Worm (Caenorhabditis elegans) whole organism, L3 larva: ENCODE measurements around the gene F36D4.6.

ENCODE experiments used
- R02D3.7 ChIP-seq: fragments of 150-350 bp; optimal IDR thresholded peaks from 2 replicates; lab custom pipeline; 2014; ENCODE audit warnings: missing biosample characterization, missing genetic modification characterization
- ZK546.5 ChIP-seq: sonication (generic microtip); optimal IDR thresholded peaks from 2 replicates; lab custom pipeline; 2017; ENCODE audit warnings: missing biosample characterization, missing genetic modification characterization
- aly-2 ChIP-seq: fragments of 150-350 bp; optimal IDR thresholded peaks from 2 replicates; lab custom pipeline; 2014; ENCODE audit warnings: missing biosample characterization, missing genetic modification characterization
- ama-1 ChIP-seq: fragments of 150-350 bp; optimal IDR thresholded peaks from 2 replicates; lab custom pipeline; 2018
- ceh-16 ChIP-seq: sonication (generic microtip); optimal IDR thresholded peaks from 2 replicates; lab custom pipeline; 2017; ENCODE audit warnings: missing biosample characterization, missing genetic modification characterization
- ceh-28 ChIP-seq: fragments of 150-350 bp; optimal IDR thresholded peaks from 2 replicates; lab custom pipeline; 2014; ENCODE audit warnings: missing biosample characterization, missing genetic modification reagents, missing genetic modification characterization
- ceh-82 ChIP-seq: fragments of 150-350 bp; optimal IDR thresholded peaks from 2 replicates; lab custom pipeline; 2014; ENCODE audit warnings: missing biosample characterization, missing genetic modification characterization
- ceh-9 ChIP-seq: sonication (generic microtip); optimal IDR thresholded peaks from 2 replicates; lab custom pipeline; 2018; ENCODE audit warnings: missing biosample characterization, missing genetic modification characterization
- daf-12 ChIP-seq: fragments of 150-350 bp; optimal IDR thresholded peaks from 2 replicates; lab custom pipeline; 2014; ENCODE audit warnings: missing biosample characterization, missing genetic modification reagents, missing genetic modification characterization
- egl-27 ChIP-seq: sonication (generic microtip); optimal IDR thresholded peaks from 4 replicates; lab custom pipeline; 2017; ENCODE audit warnings: missing biosample characterization, missing genetic modification reagents, missing genetic modification characterization
- egl-5 ChIP-seq: fragments of 150-350 bp; optimal IDR thresholded peaks from 2 replicates; lab custom pipeline; 2017; ENCODE audit warnings: missing biosample characterization, missing genetic modification reagents, missing genetic modification characterization, inconsistent platforms
- elt-1 ChIP-seq: fragments of 150-350 bp; optimal IDR thresholded peaks from 2 replicates; lab custom pipeline; 2014; ENCODE audit warnings: missing biosample characterization, missing genetic modification characterization
- elt-2 ChIP-seq: sonication (generic microtip); optimal IDR thresholded peaks from 2 replicates; lab custom pipeline; 2016; ENCODE audit warnings: missing genetic modification reagents, mild to moderate bottlenecking, missing genetic modification characterization, missing compliant biosample characterization
- elt-3 ChIP-seq, 3 experiments: fragments of 150-350 bp in 1 of 3; sonication (generic microtip) in 2 of 3; optimal IDR thresholded peaks; 2 replicates in 2 of 3; 4 replicates in 1 of 3; lab custom pipeline; 2014 to 2017; ENCODE audit warnings: missing biosample characterization in 3 of 3, missing genetic modification characterization in 3 of 3
- fkh-10 ChIP-seq: sonication (generic microtip); optimal IDR thresholded peaks from 2 replicates; lab custom pipeline; 2017; ENCODE audit warnings: missing biosample characterization, missing genetic modification reagents, missing genetic modification characterization
- fkh-2 ChIP-seq: fragments of 150-350 bp; optimal IDR thresholded peaks from 2 replicates; lab custom pipeline; 2014; ENCODE audit warnings: missing biosample characterization, missing genetic modification reagents, missing genetic modification characterization
- fos-1 ChIP-seq: fragments of 150-350 bp; optimal IDR thresholded peaks from 2 replicates; lab custom pipeline; 2014; ENCODE audit warnings: missing biosample characterization, missing genetic modification characterization
- jun-1 ChIP-seq: fragments of 150-350 bp; optimal IDR thresholded peaks from 2 replicates; lab custom pipeline; 2014; ENCODE audit warnings: missing biosample characterization, missing genetic modification reagents, missing genetic modification characterization
- lin-15B ChIP-seq: fragments of 150-350 bp; optimal IDR thresholded peaks from 2 replicates; lab custom pipeline; 2014; ENCODE audit warnings: missing biosample characterization, missing genetic modification characterization
- lin-39 ChIP-seq: fragments of 150-350 bp; optimal IDR thresholded peaks from 2 replicates; lab custom pipeline; 2018; ENCODE audit warnings: missing biosample characterization, missing genetic modification reagents, missing genetic modification characterization
- lsy-12 ChIP-seq: sonication (generic microtip); optimal IDR thresholded peaks from 2 replicates; lab custom pipeline; 2016; ENCODE audit warnings: mild to moderate bottlenecking, missing genetic modification characterization, missing compliant biosample characterization
- mdl-1 ChIP-seq: fragments of 150-350 bp; optimal IDR thresholded peaks from 2 replicates; lab custom pipeline; 2014; ENCODE audit warnings: missing biosample characterization, missing genetic modification characterization
- mml-1 ChIP-seq: fragments of 150-350 bp; sonication (generic microtip); optimal IDR thresholded peaks from 3 replicates; lab custom pipeline; 2014; ENCODE audit warnings: missing biosample characterization, missing genetic modification characterization
- nfya-1 ChIP-seq: sonication (generic microtip); optimal IDR thresholded peaks from 2 replicates; lab custom pipeline; 2017; ENCODE audit warnings: missing genetic modification characterization, mild to moderate bottlenecking, missing compliant biosample characterization, antibody characterized with exemption, moderate library complexity; ENCODE audit not compliant: insufficient read depth
- nhr-11 ChIP-seq: fragments of 150-350 bp; optimal IDR thresholded peaks from 2 replicates; lab custom pipeline; 2014; ENCODE audit warnings: missing biosample characterization, missing genetic modification characterization
- nhr-12 ChIP-seq: fragments of 150-350 bp; optimal IDR thresholded peaks from 2 replicates; lab custom pipeline; 2014; ENCODE audit warnings: missing biosample characterization, missing genetic modification characterization
- nhr-23 ChIP-seq: fragments of 150-350 bp; optimal IDR thresholded peaks from 2 replicates; lab custom pipeline; 2014; ENCODE audit warnings: missing biosample characterization, missing genetic modification reagents, missing genetic modification characterization
- nhr-237 ChIP-seq: fragments of 150-350 bp; optimal IDR thresholded peaks from 2 replicates; lab custom pipeline; 2014; ENCODE audit warnings: missing biosample characterization, missing genetic modification characterization
- nhr-25 ChIP-seq: sonication (generic microtip); optimal IDR thresholded peaks from 2 replicates; lab custom pipeline; 2017; ENCODE audit warnings: missing biosample characterization, missing genetic modification characterization
- nhr-43 ChIP-seq: sonication (generic microtip); optimal IDR thresholded peaks from 2 replicates; lab custom pipeline; 2016; ENCODE audit warnings: mild to moderate bottlenecking, missing genetic modification characterization, missing compliant biosample characterization; ENCODE audit not compliant: poor library complexity, severe bottlenecking
- nhr-67 ChIP-seq: fragments of 150-350 bp; optimal IDR thresholded peaks from 2 replicates; lab custom pipeline; 2014; ENCODE audit warnings: missing biosample characterization, missing genetic modification characterization
- nhr-76 ChIP-seq: fragments of 150-350 bp; sonication (generic microtip); optimal IDR thresholded peaks from 5 replicates; lab custom pipeline; 2014; ENCODE audit warnings: missing biosample characterization, missing genetic modification characterization
- nhr-77 ChIP-seq: fragments of 150-350 bp; optimal IDR thresholded peaks from 2 replicates; lab custom pipeline; 2014; ENCODE audit warnings: missing biosample characterization, missing genetic modification characterization
- pha-4 ChIP-seq: fragments of 150-350 bp; optimal IDR thresholded peaks from 2 replicates; lab custom pipeline; 2014; ENCODE audit warnings: missing biosample characterization, missing genetic modification reagents, missing genetic modification characterization
- pqm-1 ChIP-seq: fragments of 150-350 bp; optimal IDR thresholded peaks from 2 replicates; lab custom pipeline; 2017; ENCODE audit warnings: missing biosample characterization, missing genetic modification characterization, inconsistent platforms
- sea-2 ChIP-seq: fragments of 150-350 bp; sonication (generic microtip); optimal IDR thresholded peaks from 4 replicates; lab custom pipeline; 2014; ENCODE audit warnings: missing biosample characterization, missing genetic modification reagents, missing genetic modification characterization
- skn-1 ChIP-seq: fragments of 150-350 bp; optimal IDR thresholded peaks from 2 replicates; lab custom pipeline; 2014; ENCODE audit warnings: missing biosample characterization, missing genetic modification characterization
- snpc-4 ChIP-seq: fragments of 150-350 bp; optimal IDR thresholded peaks from 2 replicates; lab custom pipeline; 2014; ENCODE audit warnings: missing biosample characterization, missing genetic modification characterization
- tbx-2 ChIP-seq: sonication (generic microtip); optimal IDR thresholded peaks from 2 replicates; lab custom pipeline; 2016; ENCODE audit warnings: mild to moderate bottlenecking, missing genetic modification characterization, missing compliant biosample characterization
- unc-39 ChIP-seq: sonication (generic microtip); optimal IDR thresholded peaks from 4 replicates; lab custom pipeline; 2017; ENCODE audit warnings: missing biosample characterization, missing genetic modification characterization
- ztf-11 ChIP-seq: fragments of 150-350 bp; optimal IDR thresholded peaks from 2 replicates; lab custom pipeline; 2014; ENCODE audit warnings: missing biosample characterization, missing genetic modification characterization
- ztf-4 ChIP-seq: fragments of 150-350 bp; optimal IDR thresholded peaks from 2 replicates; lab custom pipeline; 2014; ENCODE audit warnings: missing biosample characterization, missing genetic modification characterization

F36D4.6 gene

ce11 chrV:9394938-9395639 lies 31.9 kb downstream of the F36D4.6 start:
- TF ChIP-seq lin-15B (tag; lab: Kevin White, UChicago) = no peak
- peak; percentile 45 for TF ChIP-seq nhr-25 (tag; lab: Kevin White, UChicago)
- TF ChIP-seq pha-4 = peak; percentile 54
- no peak for TF ChIP-seq jun-1 (tag; lab: Kevin White, UChicago)
- no peak for TF ChIP-seq ceh-16 (tag; lab: Kevin White, UChicago)
- peak; percentile 10 for TF ChIP-seq nhr-23 (tag; lab: Kevin White, UChicago)
- no peak for TF ChIP-seq unc-39 (tag; lab: Kevin White, UChicago)
- TF ChIP-seq, all 47 proteins: peak for 3

DNA sequence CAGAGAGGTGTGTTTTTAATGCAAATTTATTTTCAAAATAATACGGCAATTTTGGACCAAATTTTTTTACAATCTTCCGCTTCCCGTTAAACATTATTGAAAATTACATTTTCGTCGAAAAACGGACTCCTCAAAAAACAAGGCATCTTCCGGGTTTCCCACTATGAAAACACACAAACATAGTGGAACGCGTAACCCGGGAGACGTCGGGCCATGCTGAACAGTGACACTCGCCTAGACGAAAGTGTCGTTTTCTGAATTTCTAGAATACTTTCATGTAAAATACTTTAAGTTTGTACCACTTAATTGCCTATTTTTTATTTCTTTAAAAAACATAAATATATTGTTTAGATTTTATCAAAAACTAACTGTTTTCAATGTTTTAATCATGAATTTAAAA lies 35.0 kb downstream of the F36D4.6 start:
- TF ChIP-seq ZK546.5 (no peak), elt-1 (no peak), snpc-4 (tag; lab: Kevin White, UChicago) (peak; percentile 91), egl-5 (tag; lab: Kevin White, UChicago) (no peak), ceh-82 (tag; lab: Kevin White, UChicago) (no peak), daf-12 (tag; lab: Kevin White, UChicago) (no peak), pha-4 (no peak), ztf-4 (tag; lab: Kevin White, UChicago) (no peak), lsy-12 (tag; lab: Kevin White, UChicago) (no peak), nfya-1 (tag; lab: Kevin White, UChicago) (peak; percentile 5), aly-2 (no peak), nhr-11 (no peak), ama-1 (lab: Kevin White, UChicago) (no peak), fkh-10 (GFP tag; lab: Kevin White, UChicago) (no peak)

ce11 chrV:9386143-9386542 lies 40.8 kb downstream of the F36D4.6 start, which contains the start of gene hum-2:
hum-2 (plus strand) TSS chrV:9386175.
- TF ChIP-seq tbx-2 (no peak), ZK546.5 (no peak), egl-5 (tag; lab: Kevin White, UChicago) (no peak), sea-2 (no peak), nhr-67 (tag; lab: Kevin White, UChicago) (no peak), ceh-9 (no peak), mdl-1 (tag; lab: Kevin White, UChicago) (no peak), nhr-77 (tag; lab: Kevin White, UChicago) (no peak), R02D3.7 (tag; lab: Kevin White, UChicago) (no peak), mml-1 (no peak), fkh-10 (GFP tag; lab: Kevin White, UChicago) (no peak), unc-39 (tag; lab: Kevin White, UChicago) (no peak)

DNA sequence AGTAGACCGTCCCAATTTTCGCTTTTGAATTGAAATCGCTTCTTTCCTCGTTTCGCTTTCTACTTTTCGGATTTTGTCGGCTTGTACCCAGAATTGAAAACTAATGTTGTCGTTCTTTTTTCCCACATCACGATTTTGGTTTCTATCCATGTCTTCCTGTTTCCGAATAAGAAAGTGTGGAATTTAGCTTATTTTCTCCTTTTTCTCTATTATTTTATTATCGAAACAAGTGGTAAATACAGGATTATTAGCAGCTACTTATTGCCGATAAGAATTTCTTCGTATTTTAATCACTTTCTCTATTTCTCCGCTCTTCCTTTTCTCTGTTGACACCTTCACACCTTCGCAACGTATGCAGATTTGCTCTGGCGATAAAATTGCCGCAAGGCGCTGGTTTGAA lies 42.0 kb downstream of the F36D4.6 start:
- TF ChIP-seq elt-2 (tag; lab: Kevin White, UChicago) (no peak), mdl-1 (tag; lab: Kevin White, UChicago) (no peak), ceh-16 (tag; lab: Kevin White, UChicago) (no peak), pqm-1 (no peak), nhr-11 (no peak), unc-39 (tag; lab: Kevin White, UChicago) (no peak), ztf-11 (tag; lab: Kevin White, UChicago) (no peak), snpc-4 (tag; lab: Kevin White, UChicago) (no peak), nhr-43 (no peak)

DNA sequence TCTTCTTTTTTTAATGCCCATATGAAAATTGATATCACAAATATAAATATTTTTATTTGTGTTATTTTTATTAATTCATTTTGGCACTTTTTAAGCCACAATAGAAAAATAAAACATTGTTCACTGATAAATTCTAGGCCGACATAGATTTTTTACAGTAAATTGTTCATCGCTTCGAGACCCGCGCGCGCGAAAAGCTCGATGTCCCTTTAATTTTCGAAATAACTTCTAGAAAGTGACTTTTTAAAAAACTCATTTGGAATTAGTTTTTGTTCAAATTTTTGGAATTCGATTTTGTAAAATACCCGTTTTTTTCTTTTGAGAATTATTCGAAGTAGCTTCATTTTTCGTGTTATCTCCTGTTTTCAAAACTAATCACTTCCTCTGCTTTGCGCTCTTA lies 42.6 kb downstream of the F36D4.6 start:
- TF ChIP-seq nhr-76 (tag; lab: Kevin White, UChicago) = no peak
- TF ChIP-seq fkh-10 (GFP tag; lab: Kevin White, UChicago) = no peak
- no peak for TF ChIP-seq mdl-1 (tag; lab: Kevin White, UChicago)
- TF ChIP-seq nhr-12 (tag; lab: Kevin White, UChicago) = no peak
- TF ChIP-seq elt-1 = no peak
- no peak for TF ChIP-seq lin-39 (tag; lab: Kevin White, UChicago)
- TF ChIP-seq fos-1 = no peak
- TF ChIP-seq egl-27 = no peak
- no peak for TF ChIP-seq snpc-4 (tag; lab: Kevin White, UChicago)
- no peak for TF ChIP-seq elt-2 (tag; lab: Kevin White, UChicago)
- TF ChIP-seq nhr-237 = no peak
- TF ChIP-seq skn-1 (tag; lab: Kevin White, UChicago) = no peak
- no peak for TF ChIP-seq fkh-2 (tag; lab: Kevin White, UChicago)
- no peak for TF ChIP-seq unc-39 (tag; lab: Kevin White, UChicago)
- TF ChIP-seq ceh-28 (tag; lab: Kevin White, UChicago) = no peak
- TF ChIP-seq R02D3.7 (tag; lab: Kevin White, UChicago) = no peak
- TF ChIP-seq nfya-1 (tag; lab: Kevin White, UChicago) = no peak
- no peak for TF ChIP-seq elt-3 (tag; optimal IDR thresholded peaks at IDR 0.05; lab: Kevin White, UChicago)
